Worm (Caenorhabditis elegans) whole organism, late embryonic: ENCODE results near the gene unc-10.

Source experiments
- C08G9.2 ChIP-seq: sonication (generic microtip); optimal IDR thresholded peaks from 2 replicates; lab custom pipeline; 2016; ENCODE audit warnings: mild to moderate bottlenecking, missing genetic modification characterization, moderate library complexity, missing compliant biosample characterization
- C38D4.7 ChIP-seq: fragments of 200-800 bp; sonication (Bioruptor generic); optimal IDR thresholded peaks from 2 replicates; lab custom pipeline; 2018; ENCODE audit warnings: mild to moderate bottlenecking, missing genetic modification characterization, moderate library complexity, missing compliant biosample characterization
- F13H6.1 ChIP-seq: sonication (generic microtip); optimal IDR thresholded peaks from 2 replicates; lab custom pipeline; 2016; ENCODE audit warnings: missing genetic modification characterization, missing compliant biosample characterization
- T23F11.4 ChIP-seq: fragments of 200-800 bp; sonication (Bioruptor generic); optimal IDR thresholded peaks from 2 replicates; lab custom pipeline; 2018; ENCODE audit warnings: mild to moderate bottlenecking, missing genetic modification characterization, missing compliant biosample characterization
- Y22D7AL.16 ChIP-seq: sonication (generic microtip); optimal IDR thresholded peaks from 2 replicates; lab custom pipeline; 2016; ENCODE audit warnings: missing genetic modification characterization, missing compliant biosample characterization
- ceh-14 ChIP-seq: sonication (generic microtip); optimal IDR thresholded peaks from 2 replicates; lab custom pipeline; 2016; ENCODE audit warnings: missing genotype, missing genetic modification characterization, missing compliant biosample characterization
- ceh-18 ChIP-seq: sonication (generic microtip); optimal IDR thresholded peaks from 2 replicates; lab custom pipeline; 2016; ENCODE audit warnings: missing genetic modification characterization, missing compliant biosample characterization
- ceh-2 ChIP-seq: sonication (generic microtip); optimal IDR thresholded peaks from 2 replicates; lab custom pipeline; 2016; ENCODE audit warnings: missing genotype, missing genetic modification characterization, missing compliant biosample characterization
- ceh-22 ChIP-seq: sonication (generic microtip); optimal IDR thresholded peaks from 2 replicates; lab custom pipeline; 2017; ENCODE audit warnings: missing biosample characterization, missing genetic modification characterization
- ceh-24 ChIP-seq: sonication (generic microtip); optimal IDR thresholded peaks from 2 replicates; lab custom pipeline; 2016; ENCODE audit warnings: mild to moderate bottlenecking, missing genetic modification characterization, missing compliant biosample characterization
- ceh-30 ChIP-seq: fragments of 150-350 bp; optimal IDR thresholded peaks from 2 replicates; lab custom pipeline; 2014; ENCODE audit warnings: missing biosample characterization, missing genetic modification characterization
- ceh-31 ChIP-seq: sonication (generic microtip); optimal IDR thresholded peaks from 2 replicates; lab custom pipeline; 2016; ENCODE audit warnings: missing genetic modification characterization, missing compliant biosample characterization
- ceh-34 ChIP-seq: sonication (generic microtip); optimal IDR thresholded peaks from 2 replicates; lab custom pipeline; 2016; ENCODE audit warnings: mild to moderate bottlenecking, missing genetic modification characterization, missing compliant biosample characterization
- che-1 ChIP-seq: sonication (generic microtip); optimal IDR thresholded peaks from 2 replicates; lab custom pipeline; 2016; ENCODE audit warnings: mild to moderate bottlenecking, missing genetic modification characterization, missing compliant biosample characterization
- dve-1 ChIP-seq: sonication (generic microtip); optimal IDR thresholded peaks from 2 replicates; lab custom pipeline; 2017; ENCODE audit warnings: antibody characterized with exemption, mild to moderate bottlenecking, missing genetic modification characterization, missing compliant biosample characterization
- elt-2 ChIP-seq: sonication (generic microtip); optimal IDR thresholded peaks from 2 replicates; lab custom pipeline; 2016; ENCODE audit warnings: missing genetic modification reagents, missing genetic modification characterization, missing compliant biosample characterization
- elt-4 ChIP-seq: sonication (generic microtip); optimal IDR thresholded peaks from 2 replicates; lab custom pipeline; 2016; ENCODE audit warnings: missing genetic modification characterization, missing compliant biosample characterization
- ets-4 ChIP-seq: sonication (generic microtip); optimal IDR thresholded peaks from 2 replicates; lab custom pipeline; 2016; ENCODE audit warnings: missing genetic modification characterization, missing compliant biosample characterization
- eyg-1 ChIP-seq: sonication (generic microtip); optimal IDR thresholded peaks from 2 replicates; lab custom pipeline; 2016; ENCODE audit warnings: missing genotype, missing genetic modification characterization, missing compliant biosample characterization
- fax-1 ChIP-seq: sonication (generic microtip); optimal IDR thresholded peaks from 2 replicates; lab custom pipeline; 2016; ENCODE audit warnings: missing genotype, missing genetic modification characterization, missing compliant biosample characterization
- hlh-13 ChIP-seq: fragments of 200-800 bp; sonication (Bioruptor generic); optimal IDR thresholded peaks from 2 replicates; lab custom pipeline; 2018; ENCODE audit warnings: mild to moderate bottlenecking, missing genetic modification characterization, missing compliant biosample characterization
- hlh-15 ChIP-seq: sonication (generic microtip); optimal IDR thresholded peaks from 2 replicates; lab custom pipeline; 2016; ENCODE audit warnings: missing genetic modification characterization, missing compliant biosample characterization
- hlh-30 ChIP-seq: sonication (generic microtip); optimal IDR thresholded peaks from 2 replicates; lab custom pipeline; 2017; ENCODE audit warnings: antibody characterized with exemption, missing genetic modification characterization, missing compliant biosample characterization; ENCODE audit not compliant: insufficient read depth
- hlh-8 ChIP-seq: sonication (generic microtip); optimal IDR thresholded peaks from 2 replicates; lab custom pipeline; 2016; ENCODE audit warnings: missing genotype, missing genetic modification characterization, missing compliant biosample characterization
- lin-11 ChIP-seq: fragments of 200-800 bp; sonication (Bioruptor generic); optimal IDR thresholded peaks from 2 replicates; lab custom pipeline; 2018; ENCODE audit warnings: mild to moderate bottlenecking, missing genetic modification characterization, missing compliant biosample characterization
- mec-3 ChIP-seq: sonication (generic microtip); optimal IDR thresholded peaks from 2 replicates; lab custom pipeline; 2016; ENCODE audit warnings: borderline replicate concordance, missing genetic modification characterization, missing compliant biosample characterization
- npax-4 ChIP-seq: sonication (generic microtip); optimal IDR thresholded peaks from 2 replicates; lab custom pipeline; 2016; ENCODE audit warnings: missing genetic modification characterization, missing compliant biosample characterization
- odd-2 ChIP-seq: sonication (generic microtip); optimal IDR thresholded peaks from 2 replicates; lab custom pipeline; 2017; ENCODE audit warnings: antibody characterized with exemption, mild to moderate bottlenecking, missing genetic modification characterization, missing compliant biosample characterization
- pag-3 ChIP-seq: sonication (generic microtip); optimal IDR thresholded peaks from 2 replicates; lab custom pipeline; 2016; ENCODE audit warnings: missing compliant biosample characterization, missing genetic modification characterization, borderline replicate concordance
- pax-1 ChIP-seq: fragments of 150-350 bp; optimal IDR thresholded peaks from 2 replicates; lab custom pipeline; 2014; ENCODE audit warnings: missing biosample characterization, missing genetic modification characterization
- pha-2 ChIP-seq: sonication (generic microtip); optimal IDR thresholded peaks from 2 replicates; lab custom pipeline; 2017; ENCODE audit warnings: mild to moderate bottlenecking, missing genetic modification characterization, missing compliant biosample characterization
- pqm-1 ChIP-seq: sonication (generic microtip); optimal IDR thresholded peaks from 2 replicates; lab custom pipeline; 2016; ENCODE audit warnings: missing genetic modification characterization, missing compliant biosample characterization
- pros-1 ChIP-seq: fragments of 150-350 bp; optimal IDR thresholded peaks from 2 replicates; lab custom pipeline; 2014; ENCODE audit warnings: missing biosample characterization, missing genetic modification reagents, missing genetic modification characterization
- sox-2 ChIP-seq: fragments of 200-800 bp; sonication (Bioruptor generic); IDR thresholded peaks from 2 replicates; pipeline ENCODE4 v1.3.6; 2022; ENCODE audit warnings: missing genetic modification reagents, missing genetic modification characterization, missing compliant biosample characterization
- sox-4 ChIP-seq: sonication (generic microtip); optimal IDR thresholded peaks from 2 replicates; lab custom pipeline; 2017; ENCODE audit warnings: mild to moderate bottlenecking, missing genetic modification characterization, inconsistent platforms, missing compliant biosample characterization
- tbx-2 ChIP-seq: sonication (generic microtip); optimal IDR thresholded peaks from 2 replicates; lab custom pipeline; 2016; ENCODE audit warnings: missing genetic modification characterization, missing compliant biosample characterization
- tbx-7 ChIP-seq: sonication (generic microtip); optimal IDR thresholded peaks from 2 replicates; lab custom pipeline; 2016; ENCODE audit warnings: missing genotype, missing genetic modification characterization, missing compliant biosample characterization
- ttx-3 ChIP-seq: sonication (generic microtip); optimal IDR thresholded peaks from 2 replicates; lab custom pipeline; 2016; ENCODE audit warnings: missing genetic modification reagents, missing genetic modification characterization, missing compliant biosample characterization
- unc-3 ChIP-seq, 2 experiments: fragments of 200-800 bp in 1 of 2; sonication (Bioruptor generic) in 1 of 2; sonication (generic microtip) in 1 of 2; conservative IDR thresholded peaks in 1 of 2; optimal IDR thresholded peaks in 1 of 2; 2 replicates each; pipeline versions ENCODE4 v1.3.6 to Lab custom; 2016 to 2022; ENCODE audit warnings: missing compliant biosample characterization in 2 of 2, missing genetic modification characterization in 2 of 2, missing genetic modification reagents in 1 of 2
- unc-42 ChIP-seq: sonication (generic microtip); optimal IDR thresholded peaks from 2 replicates; lab custom pipeline; 2016; ENCODE audit warnings: missing genotype, missing genetic modification characterization, missing compliant biosample characterization
- unc-86 ChIP-seq: sonication (generic microtip); optimal IDR thresholded peaks from 2 replicates; lab custom pipeline; 2016; ENCODE audit warnings: missing genetic modification characterization, missing compliant biosample characterization

The unc-10 gene

ce11 chrX:7281347-7281746 is 1.2 kb upstream of the unc-10 start:
- TF ChIP-seq npax-4 (tag; lab: Kevin White, UChicago) (no peak), unc-42 (tag; lab: Kevin White, UChicago) (peak; percentile 94)

ce11 chrX:7278095-7278494 is 2.0 kb downstream of the unc-10 start:
- TF ChIP-seq unc-3 (GFP tag; conservative IDR thresholded peaks at IDR 0.05; lab: Robert Waterston, UW) (no peak), unc-3 (tag; optimal IDR thresholded peaks at IDR 0.05; lab: Kevin White, UChicago) (no peak), pag-3 (tag; lab: Kevin White, UChicago) (no peak), che-1 (tag; lab: Kevin White, UChicago) (no peak), elt-4 (tag; lab: Kevin White, UChicago) (no peak), hlh-8 (tag; lab: Kevin White, UChicago) (no peak), unc-86 (tag; lab: Kevin White, UChicago) (no peak), eyg-1 (tag; lab: Kevin White, UChicago) (no peak), ceh-22 (tag; lab: Kevin White, UChicago) (no peak), hlh-30 (tag; lab: Kevin White, UChicago) (no peak), Y22D7AL.16 (no peak), elt-2 (no peak), C38D4.7 (no peak), ceh-31 (no peak), mec-3 (tag; lab: Kevin White, UChicago) (no peak), T23F11.4 (no peak), pax-1 (tag; lab: Kevin White, UChicago) (no peak), ets-4 (tag; lab: Kevin White, UChicago) (no peak), ttx-3 (no peak), ceh-30 (tag; lab: Kevin White, UChicago) (no peak), ceh-14 (tag; lab: Kevin White, UChicago) (no peak)
- TF ChIP-seq, all 69 proteins: peak for 0

ce11 chrX:7271968-7272367 is 8.2 kb downstream of the unc-10 start, which contains the start of gene F46H5.11:
F46H5.11 (minus strand) TSS chrX:7272068.
- TF ChIP-seq C08G9.2 (no peak), ceh-22 (tag; lab: Kevin White, UChicago) (no peak), lin-11 (tag; lab: Kevin White, UChicago) (no peak), fax-1 (tag; lab: Kevin White, UChicago) (no peak), hlh-13 (GFP tag; lab: Kevin White, UChicago) (no peak), ceh-2 (no peak), elt-4 (tag; lab: Kevin White, UChicago) (no peak), hlh-15 (tag; lab: Kevin White, UChicago) (no peak), pha-2 (tag; lab: Kevin White, UChicago) (no peak), tbx-2 (tag; lab: Kevin White, UChicago) (no peak), eyg-1 (tag; lab: Kevin White, UChicago) (no peak), F13H6.1 (no peak), pros-1 (tag; lab: Kevin White, UChicago) (no peak), ceh-34 (tag; lab: Kevin White, UChicago) (no peak), sox-4 (tag; lab: Kevin White, UChicago) (no peak), pax-1 (tag; lab: Kevin White, UChicago) (no peak), unc-3 (GFP tag; conservative IDR thresholded peaks at IDR 0.05; lab: Robert Waterston, UW) (no peak), unc-3 (tag; optimal IDR thresholded peaks at IDR 0.05; lab: Kevin White, UChicago) (no peak)

- TF ChIP-seq pax-1 (tag; lab: Kevin White, UChicago) = no peak
- no peak for TF ChIP-seq T23F11.4
- no peak for TF ChIP-seq ceh-30 (tag; lab: Kevin White, UChicago)
- TF ChIP-seq odd-2 (tag; lab: Kevin White, UChicago) = no peak
- TF ChIP-seq tbx-2 (tag; lab: Kevin White, UChicago) = no peak
- no peak for TF ChIP-seq hlh-8 (tag; lab: Kevin White, UChicago)
- TF ChIP-seq ceh-34 (tag; lab: Kevin White, UChicago) = no peak
- TF ChIP-seq hlh-30 (tag; lab: Kevin White, UChicago) = no peak
- no peak for TF ChIP-seq ceh-24 (tag; lab: Kevin White, UChicago)
- TF ChIP-seq tbx-7 (tag; lab: Kevin White, UChicago) = no peak
- no peak for TF ChIP-seq unc-42 (tag; lab: Kevin White, UChicago)
- no peak for TF ChIP-seq pqm-1 (tag; lab: Kevin White, UChicago)
- no peak for TF ChIP-seq ceh-18 (tag; lab: Kevin White, UChicago)
- TF ChIP-seq dve-1 = no peak
- no peak for TF ChIP-seq sox-2 (GFP tag; lab: Robert Waterston, UW)
Measured at ce11 chrX:7269379-7269778, 10.7 kb downstream of the unc-10 start, which contains the start of gene grd-7. grd-7 (minus strand) TSS chrX:7269479.
